Fruit fly (Drosophila melanogaster) whole organism, embryonic: ENCODE measurements around the gene zuc.

Experiments
- ATbp ChIP-seq: fragments of 200-800 bp; sonication (Bioruptor generic); optimal IDR thresholded peaks from 2 replicates; lab custom pipeline; 2017; ENCODE audit warnings: missing biosample characterization, mild to moderate bottlenecking, missing genetic modification characterization, missing genetic modification reagents
- Bgb ChIP-seq: fragments of 200-800 bp; sonication (Bioruptor generic); IDR thresholded peaks from 2 replicates; pipeline ENCODE4 v1.3.6; 2022; ENCODE audit warnings: missing biosample characterization, missing genetic modification characterization; ENCODE audit not compliant: partially characterized antibody
- Bteb2 ChIP-seq: fragments of 200-800 bp; sonication (Bioruptor generic); optimal IDR thresholded peaks from 2 replicates; lab custom pipeline; 2016; ENCODE audit warnings: missing biosample characterization, missing genetic modification characterization
- CG11456 ChIP-seq: fragments of 200-800 bp; sonication (Bioruptor generic); IDR thresholded peaks from 3 replicates; pipeline ENCODE4 v1.3.6; 2022; ENCODE audit warnings: missing biosample characterization, missing genetic modification characterization
- CG11560 ChIP-seq: fragments of 200-800 bp; sonication (Bioruptor generic); IDR thresholded peaks from 3 replicates; pipeline ENCODE4 v1.3.6; 2022; ENCODE audit warnings: missing biosample characterization, missing genetic modification characterization
- CG12391 ChIP-seq: fragments of 200-800 bp; sonication (Bioruptor generic); optimal IDR thresholded peaks from 3 replicates; lab custom pipeline; 2018; ENCODE audit warnings: missing biosample characterization, mild to moderate bottlenecking, missing genetic modification characterization, moderate library complexity
- CG14014 ChIP-seq: fragments of 200-800 bp; sonication (Bioruptor generic); IDR thresholded peaks from 2 replicates; pipeline ENCODE4 v1.3.6; 2022; ENCODE audit warnings: missing biosample characterization, missing genetic modification characterization
- CG16813 ChIP-seq: fragments of 200-800 bp; sonication (Bioruptor generic); IDR thresholded peaks from 3 replicates; pipeline ENCODE4 v1.3.6; 2022; ENCODE audit warnings: missing biosample characterization, missing genetic modification characterization; ENCODE audit not compliant: partially characterized antibody
- CG18011 ChIP-seq: fragments of 200-800 bp; sonication (Bioruptor generic); optimal IDR thresholded peaks from 2 replicates; lab custom pipeline; 2017; ENCODE audit warnings: missing biosample characterization, missing genetic modification characterization, mild to moderate bottlenecking, moderate library complexity, missing genotype
- CG2875 ChIP-seq: fragments of 200-800 bp; sonication (Bioruptor generic); optimal IDR thresholded peaks from 2 replicates; lab custom pipeline; 2017; ENCODE audit warnings: missing biosample characterization, mild to moderate bottlenecking, missing genetic modification characterization, missing genetic modification reagents
- CG2889 ChIP-seq: fragments of 200-800 bp; sonication (Bioruptor generic); IDR thresholded peaks from 3 replicates; pipeline ENCODE4 v1.3.6; 2022; ENCODE audit warnings: missing biosample characterization, missing genetic modification characterization
- CG31365 ChIP-seq: fragments of 200-800 bp; sonication (Bioruptor generic); optimal IDR thresholded peaks from 2 replicates; lab custom pipeline; 2018; ENCODE audit warnings: missing biosample characterization, mild to moderate bottlenecking, missing genetic modification characterization
- CG3163 ChIP-seq: fragments of 200-800 bp; sonication (Bioruptor generic); optimal IDR thresholded peaks from 3 replicates; lab custom pipeline; 2016; ENCODE audit warnings: missing biosample characterization, missing genetic modification characterization
- CG33213 ChIP-seq: fragments of 200-800 bp; sonication (Bioruptor generic); optimal IDR thresholded peaks from 3 replicates; lab custom pipeline; 2016; ENCODE audit warnings: missing biosample characterization, missing genetic modification characterization
- CG33557 ChIP-seq: fragments of 200-800 bp; sonication (Bioruptor generic); optimal IDR thresholded peaks from 2 replicates; lab custom pipeline; 2019; ENCODE audit warnings: missing biosample characterization, mild to moderate bottlenecking, missing genetic modification characterization, moderate library complexity
- CG3847 ChIP-seq: fragments of 200-800 bp; sonication (Bioruptor generic); IDR thresholded peaks from 2 replicates; pipeline ENCODE4 v1.3.6; 2022; ENCODE audit warnings: missing biosample characterization, missing genetic modification characterization
- CG5953 ChIP-seq: fragments of 200-800 bp; sonication (Bioruptor generic); IDR thresholded peaks from 2 replicates; pipeline ENCODE4 v1.3.6; 2022; ENCODE audit warnings: missing biosample characterization, missing genetic modification characterization
- CHES-1-like ChIP-seq: fragments of 200-800 bp; sonication (Bioruptor generic); optimal IDR thresholded peaks from 2 replicates; lab custom pipeline; 2016; ENCODE audit warnings: missing biosample characterization, missing genetic modification characterization
- Deaf1 ChIP-seq: fragments of 200-800 bp; optimal IDR thresholded peaks from 3 replicates; lab custom pipeline; 2019; ENCODE audit warnings: missing biosample characterization, mild to moderate bottlenecking, missing genetic modification characterization, moderate library complexity
- Dfd ChIP-seq, 2 experiments: fragments of >200 bp; optimal IDR thresholded peaks; 2 replicates each; lab custom pipeline; 2017; ENCODE audit warnings: missing biosample characterization in 2 of 2, missing genetic modification characterization in 2 of 2
- Drgx ChIP-seq: fragments of 200-800 bp; sonication (Bioruptor generic); IDR thresholded peaks from 2 replicates; pipeline ENCODE4 v1.3.6; 2022; ENCODE audit warnings: missing biosample characterization, missing genetic modification characterization
- Gug ChIP-seq: fragments of 200-800 bp; sonication (Bioruptor generic); IDR thresholded peaks from 4 replicates; pipeline ENCODE4 v1.3.6; 2022; ENCODE audit warnings: missing biosample characterization, missing genetic modification characterization
- Hey ChIP-seq: fragments of 200-800 bp; sonication (Bioruptor generic); optimal IDR thresholded peaks from 3 replicates; lab custom pipeline; 2018; ENCODE audit warnings: missing biosample characterization, mild to moderate bottlenecking, missing genetic modification characterization
- Hr3 ChIP-seq: fragments of 200-800 bp; sonication (Bioruptor generic); optimal IDR thresholded peaks from 3 replicates; lab custom pipeline; 2016; ENCODE audit warnings: missing biosample characterization, missing genetic modification characterization
- Hsf ChIP-seq: fragments of 200-800 bp; sonication (Bioruptor generic); optimal IDR thresholded peaks from 3 replicates; lab custom pipeline; 2016; ENCODE audit warnings: missing biosample characterization, missing genetic modification characterization
- Med ChIP-seq: fragments of 200-800 bp; sonication (Bioruptor generic); peaks from one replicate; lab custom pipeline; 2016; ENCODE audit warnings: missing biosample characterization, missing genetic modification characterization, mild to moderate bottlenecking, inconsistent platforms, moderate library complexity
- Neu2 ChIP-seq: fragments of 200-800 bp; sonication (Bioruptor generic); optimal IDR thresholded peaks from 3 replicates; lab custom pipeline; 2016; ENCODE audit warnings: missing biosample characterization, missing genetic modification characterization, borderline replicate concordance
- Pdp1 ChIP-seq, 2 experiments: fragments of 200-800 bp; sonication (Bioruptor generic); optimal IDR thresholded peaks; 3 replicates each; lab custom pipeline; 2016; ENCODE audit warnings: missing biosample characterization in 2 of 2, missing genetic modification characterization in 2 of 2, mild to moderate bottlenecking in 1 of 2, moderate library complexity in 1 of 2
- Sin3A ChIP-seq: fragments of >200 bp; optimal IDR thresholded peaks from 2 replicates; lab custom pipeline; 2018
- Six4 ChIP-seq: fragments of 200-800 bp; sonication (Bioruptor generic); optimal IDR thresholded peaks from 2 replicates; lab custom pipeline; 2016; ENCODE audit warnings: missing biosample characterization, missing genetic modification characterization
- Sry-β ChIP-seq: fragments of 200-800 bp; sonication (Bioruptor generic); optimal IDR thresholded peaks from 2 replicates; lab custom pipeline; 2018; ENCODE audit warnings: missing biosample characterization, mild to moderate bottlenecking, missing genetic modification characterization, moderate library complexity
- abd-A ChIP-seq: fragments of 200-800 bp; sonication (Bioruptor generic); optimal IDR thresholded peaks from 3 replicates; lab custom pipeline; 2019; ENCODE audit warnings: missing biosample characterization, mild to moderate bottlenecking, missing genetic modification characterization, moderate library complexity
- aop ChIP-seq: fragments of 200-800 bp; sonication (Bioruptor generic); IDR thresholded peaks from 2 replicates; pipeline ENCODE4 v1.3.6; 2022; ENCODE audit warnings: missing biosample characterization, missing genetic modification characterization
- bcd ChIP-seq: fragments of 200-800 bp; sonication (Bioruptor generic); optimal IDR thresholded peaks from 2 replicates; lab custom pipeline; 2017; ENCODE audit warnings: missing biosample characterization, mild to moderate bottlenecking, missing genetic modification characterization
- btn ChIP-seq: fragments of 200-800 bp; sonication (Bioruptor generic); optimal IDR thresholded peaks from 2 replicates; lab custom pipeline; 2016; ENCODE audit warnings: missing biosample characterization, missing genetic modification characterization
- chinmo ChIP-seq: fragments of 200-800 bp; sonication (Bioruptor generic); IDR thresholded peaks from 4 replicates; pipeline ENCODE4 v1.3.6; 2022; ENCODE audit warnings: missing biosample characterization, missing genetic modification characterization; ENCODE audit not compliant: partially characterized antibody
- cwo ChIP-seq: fragments of 200-800 bp; sonication (Bioruptor generic); optimal IDR thresholded peaks from 3 replicates; lab custom pipeline; 2017; ENCODE audit warnings: missing biosample characterization, missing genetic modification characterization, mild to moderate bottlenecking, moderate library complexity, missing genetic modification reagents
- dati ChIP-seq: fragments of 200-800 bp; sonication (Bioruptor generic); IDR thresholded peaks from 2 replicates; pipeline ENCODE4 v1.3.6; 2022; ENCODE audit warnings: missing biosample characterization, missing genetic modification characterization
- dysf ChIP-seq: fragments of 200-800 bp; sonication (Bioruptor generic); IDR thresholded peaks from 3 replicates; pipeline ENCODE4 v1.3.6; 2022; ENCODE audit warnings: missing biosample characterization, missing genetic modification characterization
- exex ChIP-seq: fragments of 200-800 bp; sonication (Bioruptor generic); optimal IDR thresholded peaks from 4 replicates; lab custom pipeline; 2018; ENCODE audit warnings: missing biosample characterization, mild to moderate bottlenecking, missing genetic modification characterization, moderate library complexity
- ftz-f1 ChIP-seq: fragments of 200-800 bp; sonication (Bioruptor generic); optimal IDR thresholded peaks from 2 replicates; lab custom pipeline; 2016; ENCODE audit warnings: missing biosample characterization, missing genetic modification characterization
- gce ChIP-seq: fragments of 200-800 bp; sonication (Bioruptor generic); IDR thresholded peaks from 3 replicates; pipeline ENCODE4 v1.3.6; 2022; ENCODE audit warnings: missing biosample characterization, missing genetic modification characterization
- gcm2 ChIP-seq: fragments of 200-800 bp; sonication (Bioruptor generic); optimal IDR thresholded peaks from 2 replicates; lab custom pipeline; 2016; ENCODE audit warnings: missing biosample characterization, missing genetic modification characterization
- knrl ChIP-seq: fragments of 200-800 bp; sonication (Bioruptor generic); IDR thresholded peaks from 3 replicates; pipeline ENCODE4 v1.3.6; 2022; ENCODE audit warnings: missing biosample characterization, missing genetic modification characterization; ENCODE audit not compliant: partially characterized antibody
- oc ChIP-seq: fragments of 200-800 bp; sonication (Bioruptor generic); optimal IDR thresholded peaks from 2 replicates; lab custom pipeline; 2018; ENCODE audit warnings: missing biosample characterization, mild to moderate bottlenecking, missing genetic modification characterization, moderate library complexity
- pfk ChIP-seq: fragments of 200-800 bp; sonication (Bioruptor generic); optimal IDR thresholded peaks from 2 replicates; lab custom pipeline; 2018; ENCODE audit warnings: missing biosample characterization, mild to moderate bottlenecking, missing genetic modification characterization, moderate library complexity
- psq ChIP-seq: fragments of 200-800 bp; sonication (Bioruptor generic); optimal IDR thresholded peaks from 2 replicates; lab custom pipeline; 2017; ENCODE audit warnings: missing biosample characterization, missing genetic modification characterization
- sd ChIP-seq: fragments of 200-800 bp; sonication (Bioruptor generic); optimal IDR thresholded peaks from 3 replicates; lab custom pipeline; 2018; ENCODE audit warnings: missing biosample characterization, mild to moderate bottlenecking, missing genetic modification characterization, moderate library complexity
- sens ChIP-seq: fragments of 200-800 bp; sonication (Bioruptor generic); peaks from one replicate; lab custom pipeline; 2016; ENCODE audit warnings: missing biosample characterization, missing genetic modification characterization
- sima ChIP-seq: fragments of 200-800 bp; sonication (Bioruptor generic); optimal IDR thresholded peaks from 2 replicates; lab custom pipeline; 2016; ENCODE audit warnings: missing biosample characterization, missing genetic modification characterization
- sob ChIP-seq: fragments of 200-800 bp; sonication (Bioruptor generic); IDR thresholded peaks from 2 replicates; pipeline ENCODE4 v1.3.6; 2022; ENCODE audit warnings: missing biosample characterization, missing genetic modification characterization

Gene zuc

dm6 chr2L:12028808-12029207, 39.1 kb upstream of the zuc start (continued):
- TF ChIP-seq Pdp1 (GFP tag; optimal IDR thresholded peaks at IDR 0.05; lab: Kevin White, UChicago) (peak in 1 of 2 experiments; percentile 43), CG5953 (GFP tag; lab: Robert Waterston, UW) (no peak), Bteb2 (GFP tag; lab: Kevin White, UChicago) (no peak), exex (peak; percentile 69), CG18011 (no peak), Neu2 (GFP tag; lab: Kevin White, UChicago) (peak; percentile 30), knrl (GFP tag; lab: Robert Waterston, UW) (no peak), CG33213 (GFP tag; lab: Kevin White, UChicago) (no peak), Six4 (GFP tag; lab: Kevin White, UChicago) (no peak), CG11456 (GFP tag; lab: Robert Waterston, UW) (no peak), aop (GFP tag; lab: Robert Waterston, UW) (no peak), Gug (GFP tag; lab: Robert Waterston, UW) (no peak), CG12391 (tag; lab: Kevin White, UChicago) (no peak)

- TF ChIP-seq Hey (tag; lab: Kevin White, UChicago) (no peak), oc (tag; lab: Kevin White, UChicago) (no peak), abd-A (tag; lab: Kevin White, UChicago) (no peak), CG2875 (no peak), cwo (GFP tag; lab: Kevin White, UChicago) (no peak), pfk (no peak), Bgb (GFP tag; lab: Robert Waterston, UW) (no peak), sens (peak; percentile 24), CG11560 (tag; lab: Robert Waterston, UW) (no peak), btn (GFP tag; lab: Kevin White, UChicago) (no peak), dati (GFP tag; lab: Robert Waterston, UW) (no peak), sima (GFP tag; lab: Kevin White, UChicago) (no peak), ftz-f1 (GFP tag; lab: Kevin White, UChicago) (no peak), gcm2 (GFP tag; lab: Kevin White, UChicago) (no peak), dysf (GFP tag; lab: Robert Waterston, UW) (no peak), Drgx (GFP tag; lab: Robert Waterston, UW) (no peak), Sry-β (GFP tag; lab: Kevin White, UChicago) (no peak), bcd (GFP tag; lab: Kevin White, UChicago) (no peak), CG14014 (GFP tag; lab: Robert Waterston, UW) (no peak), CG31365 (tag; lab: Kevin White, UChicago) (no peak), Hr3 (GFP tag; lab: Kevin White, UChicago) (no peak), CG3847 (GFP tag; lab: Robert Waterston, UW) (no peak), CG33557 (GFP tag; lab: Kevin White, UChicago) (no peak), sob (GFP tag; lab: Robert Waterston, UW) (no peak), CHES-1-like (GFP tag; lab: Kevin White, UChicago) (no peak), Deaf1 (tag; lab: Kevin White, UChicago) (no peak), Med (GFP tag; lab: Kevin White, UChicago) (peak; percentile 63), Sin3A (lab: Kevin White, UChicago) (no peak), CG16813 (GFP tag; lab: Robert Waterston, UW) (no peak), psq (GFP tag; lab: Kevin White, UChicago) (no peak), chinmo (GFP tag; lab: Robert Waterston, UW) (0 out of 4 replicates have a peak, but pooled peaks have one; percentile 34), CG3163 (GFP tag; lab: Kevin White, UChicago) (no peak), gce (no peak), CG2889 (GFP tag; lab: Robert Waterston, UW) (no peak), Hsf (GFP tag; lab: Kevin White, UChicago) (no peak), ATbp (GFP tag; lab: Kevin White, UChicago) (no peak), Dfd (GFP tag; optimal IDR thresholded peaks at IDR 0.05; lab: Kevin White, UChicago) (no peak), sd (tag; lab: Kevin White, UChicago) (peak; percentile 50)
These were observed 38.4 kb upstream of the zuc start for dm6 chr2L:12028102-12028501.
